Worm (Caenorhabditis elegans): Measurements from ENCODE around the gene cal-1.

ce11 chrV:12530129-12530528 lies 13.1 kb upstream of the cal-1 start:
- TF ChIP-seq D1046.2 (GFP tag; IDR thresholded peaks at IDR 0.05), result no peak
- peak in 1 of 2 experiments; percentile 94 for TF ChIP-seq unc-62 (GFP tag; optimal IDR thresholded peaks at IDR 0.05 in 1 of 2)
- TF ChIP-seq unc-62 (tag; optimal IDR thresholded peaks at IDR 0.05), result no peak
- TF ChIP-seq nhr-237 (tag; optimal IDR thresholded peaks at IDR 0.05), result no peak
- no peak for TF ChIP-seq daf-12 (tag; optimal IDR thresholded peaks at IDR 0.05)
- TF ChIP-seq hlh-11 (tag; optimal IDR thresholded peaks at IDR 0.05), result no peak
- no peak for TF ChIP-seq skn-1 (tag; optimal IDR thresholded peaks at IDR 0.05)
- no peak for TF ChIP-seq zag-1 (tag; optimal IDR thresholded peaks at IDR 0.05)

All from whole organism, L4 larva.